Fruit fly (Drosophila melanogaster): ENCODE results near the gene CG13282.

The CG13282 gene

DNA sequence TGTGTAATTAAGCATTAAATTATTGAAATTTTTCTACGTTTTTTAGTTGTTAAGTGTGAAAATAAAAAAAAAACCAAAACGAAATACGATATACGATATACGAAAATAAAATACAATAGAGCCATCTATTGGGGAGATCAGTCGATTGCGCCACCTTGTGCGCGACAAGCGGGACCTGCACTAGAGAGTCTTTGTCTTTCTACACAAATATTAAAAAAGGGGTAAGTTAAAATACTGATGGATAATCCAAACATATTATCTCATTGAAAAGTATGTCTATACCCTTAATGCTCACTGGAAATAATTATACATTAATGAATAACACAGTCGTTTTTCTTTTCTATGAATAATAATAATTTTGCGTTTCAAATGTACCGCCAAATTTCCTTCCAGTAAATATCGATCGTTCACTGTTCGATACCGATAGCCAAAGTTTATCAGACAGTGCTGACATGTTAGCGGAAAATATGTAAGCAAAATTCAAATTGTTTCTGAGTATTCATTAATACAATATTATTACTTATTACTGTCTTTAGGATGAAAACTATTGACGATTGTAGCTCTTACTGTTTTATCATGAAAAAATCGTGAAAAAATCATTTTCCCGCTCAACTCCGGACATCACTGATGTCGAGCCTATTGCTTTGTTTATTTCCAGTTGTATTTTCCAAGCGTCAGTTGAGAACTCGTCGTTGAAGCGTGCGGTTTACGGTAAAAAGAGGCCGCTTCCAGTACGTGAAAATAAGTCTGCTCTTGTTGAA lies 18.1 kb downstream of the CG13282 start, which contains the start of gene mdy (continued):
- TF ChIP-seq CG15696 (tag; optimal IDR thresholded peaks at IDR 0.05), result peak; percentile 15
- peak; percentile 48 for TF ChIP-seq ems (GFP tag; optimal IDR thresholded peaks at IDR 0.05)
- TF ChIP-seq Xrp1 (GFP tag; IDR thresholded peaks at IDR 0.05), result peak; percentile 56
- peak; percentile 1 for TF ChIP-seq pita (GFP tag; optimal IDR thresholded peaks at IDR 0.05)
- TF ChIP-seq CG3163 (GFP tag; optimal IDR thresholded peaks at IDR 0.05), result no peak
- TF ChIP-seq CG7372 (GFP tag; IDR thresholded peaks at IDR 0.05), result 0 out of 2 replicates have a peak, but pooled peaks have one; percentile 14
- TF ChIP-seq CG4404 (GFP tag; IDR thresholded peaks at IDR 0.05), result no peak
- no peak for TF ChIP-seq hbn (GFP tag; IDR thresholded peaks at IDR 0.05; ENCODE audit: partially characterized antibody)
- TF ChIP-seq tap (tag; optimal IDR thresholded peaks at IDR 0.05), result no peak
- TF ChIP-seq Optix (GFP tag; IDR thresholded peaks at IDR 0.05), result peak; percentile 26; the same call in 1 of the 3 replicates
- peak in 1 of 2 experiments; percentile 2 for TF ChIP-seq Trl (optimal IDR thresholded peaks at IDR 0.05)
- TF ChIP-seq Trl (GFP tag; optimal IDR thresholded peaks at IDR 0.05), result peak; percentile 15
- no peak for TF ChIP-seq CG17912 (GFP tag; optimal IDR thresholded peaks at IDR 0.05)
- TF ChIP-seq CG17612 (GFP tag; IDR thresholded peaks at IDR 0.05), result no peak
- no peak for TF ChIP-seq CG9215 (GFP tag; IDR thresholded peaks at IDR 0.05)
- peak; percentile 79 for TF ChIP-seq CG30403 (GFP tag; optimal IDR thresholded peaks at IDR 0.05)
- peak; percentile 4 for TF ChIP-seq Tbp (GFP tag; optimal IDR thresholded peaks at IDR 0.05)
- TF ChIP-seq CG3838 (GFP tag; optimal IDR thresholded peaks at IDR 0.05), result no peak
- TF ChIP-seq CG15269 (tag; optimal IDR thresholded peaks at IDR 0.05), result peak; percentile 45
- no peak for TF ChIP-seq TFAM (GFP tag; optimal IDR thresholded peaks at IDR 0.05)
- peak; percentile 64 for TF ChIP-seq ara (GFP tag; IDR thresholded peaks at IDR 0.05)
- TF ChIP-seq trem (tag; optimal IDR thresholded peaks at IDR 0.05), result peak; percentile 23
- TF ChIP-seq GATAe (GFP tag; conservative IDR thresholded peaks at IDR 0.05), result no peak
- TF ChIP-seq CG17568 (GFP tag; optimal IDR thresholded peaks at IDR 0.05), result no peak
- TF ChIP-seq cwo (GFP tag; optimal IDR thresholded peaks at IDR 0.05), result peak; percentile 35
- TF ChIP-seq Hey (tag; optimal IDR thresholded peaks at IDR 0.05), result no peak
- TF ChIP-seq D (optimal IDR thresholded peaks at IDR 0.05), result no peak
- peak; percentile 52 for TF ChIP-seq D (GFP tag; optimal IDR thresholded peaks at IDR 0.05)
- peak; percentile 72 for TF ChIP-seq CG1603 (tag; optimal IDR thresholded peaks at IDR 0.05)
- peak; percentile 8 for TF ChIP-seq jumu (GFP tag; optimal IDR thresholded peaks at IDR 0.05)
- peak; percentile 30; the same call in 1 of the 3 replicates for TF ChIP-seq CG34224 (GFP tag; IDR thresholded peaks at IDR 0.05; ENCODE audit: partially characterized antibody)
- TF ChIP-seq Rx (GFP tag; IDR thresholded peaks at IDR 0.05), result 0 out of 2 replicates have a peak, but pooled peaks have one; percentile 9
- peak; percentile 69 for TF ChIP-seq CG34376 (GFP tag; optimal IDR thresholded peaks at IDR 0.05)
- TF ChIP-seq CG3995 (GFP tag; optimal IDR thresholded peaks at IDR 0.05), result no peak
- peak; percentile 2 for TF ChIP-seq pum (GFP tag; optimal IDR thresholded peaks at IDR 0.05)
- no peak for TF ChIP-seq CG6683 (GFP tag; optimal IDR thresholded peaks at IDR 0.05)
- peak; percentile 79 for TF ChIP-seq CG32532 (GFP tag; IDR thresholded peaks at IDR 0.05)
- no peak for TF ChIP-seq CG43689 (GFP tag; IDR thresholded peaks at IDR 0.05)
- peak; percentile 19 for TF ChIP-seq tx (GFP tag; optimal IDR thresholded peaks at IDR 0.05)
- TF ChIP-seq Hr78 (GFP tag; optimal IDR thresholded peaks at IDR 0.05), result no peak
- peak; percentile 36; the same call in 1 of the 3 replicates for TF ChIP-seq H15 (GFP tag; IDR thresholded peaks at IDR 0.05)
- no peak for TF ChIP-seq odd (GFP tag; optimal IDR thresholded peaks at IDR 0.05)
- TF ChIP-seq slou (GFP tag; optimal IDR thresholded peaks at IDR 0.05), result peak; percentile 29
- TF ChIP-seq YL-1 (GFP tag; optimal IDR thresholded peaks at IDR 0.05), result peak; percentile 36
- peak; percentile 62 for TF ChIP-seq vfl (GFP tag; optimal IDR thresholded peaks at IDR 0.05)
- peak; percentile 42 for TF ChIP-seq caup (GFP tag; optimal IDR thresholded peaks at IDR 0.05; ENCODE audit: severe bottlenecking)
- no peak for TF ChIP-seq Blimp-1 (GFP tag; optimal IDR thresholded peaks at IDR 0.05)
- TF ChIP-seq da (GFP tag; optimal IDR thresholded peaks at IDR 0.05), result no peak
- no peak for TF ChIP-seq kah (GFP tag; optimal IDR thresholded peaks at IDR 0.05)
- peak; percentile 56 for TF ChIP-seq Antp (GFP tag; optimal IDR thresholded peaks at IDR 0.05)
